Fruit fly (Drosophila melanogaster) whole organism, prepupa: Measurements from ENCODE around the gene Cyt-c1L.

ENCODE experiments used
- Blimp-1 ChIP-seq: fragments of 200-800 bp; sonication (Bioruptor generic); optimal IDR thresholded peaks from 3 replicates; lab custom pipeline; 2017; ENCODE audit warnings: missing biosample characterization, missing genetic modification characterization, mild to moderate bottlenecking, moderate library complexity, missing genetic modification reagents
- CG10631 ChIP-seq: fragments of 200-800 bp; sonication (Bioruptor generic); optimal IDR thresholded peaks from 2 replicates; lab custom pipeline; 2016; ENCODE audit warnings: missing biosample characterization, missing genetic modification characterization
- CG11762 ChIP-seq: fragments of 200-800 bp; sonication (Bioruptor generic); optimal IDR thresholded peaks from 3 replicates; lab custom pipeline; 2016; ENCODE audit warnings: missing biosample characterization, missing genetic modification characterization; ENCODE audit not compliant: insufficient read depth
- CG15336 ChIP-seq: fragments of 200-800 bp; sonication (Bioruptor generic); IDR thresholded peaks from 2 replicates; pipeline ENCODE4 v1.3.6; 2022; ENCODE audit warnings: missing biosample characterization, missing genetic modification characterization
- CG3032 ChIP-seq: fragments of 200-800 bp; optimal IDR thresholded peaks from 2 replicates; lab custom pipeline; 2019; ENCODE audit warnings: missing biosample characterization, mild to moderate bottlenecking, missing genetic modification characterization, moderate library complexity
- CG31627 ChIP-seq: fragments of 200-800 bp; sonication (Bioruptor generic); optimal IDR thresholded peaks from 3 replicates; lab custom pipeline; 2016; ENCODE audit warnings: missing biosample characterization, missing genetic modification characterization
- CG34406 ChIP-seq: fragments of 200-800 bp; sonication (Bioruptor generic); optimal IDR thresholded peaks from 3 replicates; lab custom pipeline; 2016; ENCODE audit warnings: missing biosample characterization, missing genetic modification characterization
- CG6808 ChIP-seq: fragments of 200-800 bp; sonication (Bioruptor generic); optimal IDR thresholded peaks from 3 replicates; lab custom pipeline; 2017; ENCODE audit warnings: missing biosample characterization, missing genetic modification characterization, mild to moderate bottlenecking, moderate library complexity, missing genetic modification reagents
- CG8319 ChIP-seq: fragments of 200-800 bp; sonication (Bioruptor generic); optimal IDR thresholded peaks from 3 replicates; lab custom pipeline; 2016; ENCODE audit warnings: missing biosample characterization, missing genetic modification characterization
- CG9139 ChIP-seq: fragments of 200-800 bp; sonication (Bioruptor generic); optimal IDR thresholded peaks from 3 replicates; lab custom pipeline; 2017; ENCODE audit warnings: missing biosample characterization, mild to moderate bottlenecking, missing genetic modification characterization
- Eip78C ChIP-seq: fragments of 200-800 bp; sonication (Bioruptor generic); peaks from one replicate; lab custom pipeline; 2016; ENCODE audit warnings: missing biosample characterization, missing genetic modification characterization
- Ets21C ChIP-seq: fragments of 200-800 bp; sonication (Bioruptor generic); optimal IDR thresholded peaks from 3 replicates; lab custom pipeline; 2016; ENCODE audit warnings: missing biosample characterization, missing genetic modification characterization
- Hr4 ChIP-seq: fragments of 200-800 bp; sonication (Bioruptor generic); optimal IDR thresholded peaks from 3 replicates; lab custom pipeline; 2016; ENCODE audit warnings: missing biosample characterization, missing genetic modification characterization
- Lpt ChIP-seq: fragments of 200-800 bp; sonication (Bioruptor generic); optimal IDR thresholded peaks from 3 replicates; lab custom pipeline; 2016; ENCODE audit warnings: missing biosample characterization, missing genetic modification characterization
- Met ChIP-seq: fragments of 200-800 bp; sonication (Bioruptor generic); optimal IDR thresholded peaks from 3 replicates; lab custom pipeline; 2016; ENCODE audit warnings: missing biosample characterization, missing genetic modification characterization
- Smox ChIP-seq: fragments of 200-800 bp; sonication (Bioruptor generic); optimal IDR thresholded peaks from 3 replicates; lab custom pipeline; 2016; ENCODE audit warnings: missing biosample characterization, missing genetic modification characterization
- Sox14 ChIP-seq: fragments of 200-800 bp; sonication (Bioruptor generic); optimal IDR thresholded peaks from 3 replicates; lab custom pipeline; 2016; ENCODE audit warnings: missing biosample characterization, missing genetic modification characterization
- Sox15 ChIP-seq: fragments of 200-800 bp; sonication (Bioruptor generic); optimal IDR thresholded peaks from 3 replicates; lab custom pipeline; 2016; ENCODE audit warnings: missing biosample characterization, missing genetic modification characterization
- cyc ChIP-seq: fragments of 200-800 bp; sonication (Bioruptor generic); optimal IDR thresholded peaks from 3 replicates; lab custom pipeline; 2016; ENCODE audit warnings: missing biosample characterization, missing genetic modification characterization
- esn ChIP-seq: fragments of 200-800 bp; sonication (Bioruptor generic); optimal IDR thresholded peaks from 2 replicates; lab custom pipeline; 2016; ENCODE audit warnings: missing biosample characterization, mild to moderate bottlenecking, missing genetic modification characterization, moderate library complexity
- fkh ChIP-seq: fragments of 200-800 bp; sonication (Bioruptor generic); optimal IDR thresholded peaks from 3 replicates; lab custom pipeline; 2017; ENCODE audit warnings: missing biosample characterization, mild to moderate bottlenecking, missing genetic modification characterization, moderate library complexity
- lz ChIP-seq: fragments of 200-800 bp; sonication (Bioruptor generic); optimal IDR thresholded peaks from 3 replicates; lab custom pipeline; 2016; ENCODE audit warnings: missing biosample characterization, missing genetic modification characterization
- net ChIP-seq: fragments of 200-800 bp; sonication (Bioruptor generic); optimal IDR thresholded peaks from 3 replicates; lab custom pipeline; 2016; ENCODE audit warnings: missing biosample characterization, missing genetic modification characterization
- pdm3 ChIP-seq: fragments of 200-800 bp; sonication (Bioruptor generic); optimal IDR thresholded peaks from 3 replicates; lab custom pipeline; 2016; ENCODE audit warnings: missing biosample characterization, missing genetic modification characterization
- ss ChIP-seq, 2 experiments: fragments of 200-800 bp; sonication (Bioruptor generic); optimal IDR thresholded peaks; 2 replicates in 1 of 2; 3 replicates in 1 of 2; lab custom pipeline; 2017 to 2018; ENCODE audit warnings: mild to moderate bottlenecking in 2 of 2, missing biosample characterization in 2 of 2, missing genetic modification characterization in 2 of 2, moderate library complexity in 1 of 2
- svp ChIP-seq: fragments of 200-800 bp; sonication (Bioruptor generic); peaks from one replicate; lab custom pipeline; 2016; ENCODE audit warnings: missing biosample characterization, missing genetic modification characterization

The Cyt-c1L gene

DNA sequence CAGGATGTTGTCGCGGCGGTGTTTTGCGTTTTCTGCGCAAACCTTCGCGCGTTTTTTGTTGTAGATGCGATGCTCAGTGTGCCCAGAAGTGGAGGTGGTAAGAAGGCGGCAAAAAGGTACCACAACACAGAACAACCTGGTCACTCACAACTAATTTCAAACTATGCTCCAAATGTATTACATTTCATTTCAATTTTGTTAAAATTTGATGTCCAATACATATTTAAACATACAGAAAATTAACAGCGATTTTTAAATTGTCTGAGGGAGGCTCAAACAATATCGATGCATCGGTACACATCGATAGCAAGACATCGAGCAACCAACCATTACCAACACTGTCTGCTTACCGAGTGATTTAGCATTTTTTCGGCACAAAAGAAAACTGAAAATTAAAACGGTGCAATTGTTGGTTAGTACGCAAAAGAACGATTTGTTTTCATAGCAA is 50.7 kb downstream of the Cyt-c1L start, which contains the start of the genes Slbp and Rpn2 (continued):
- TF ChIP-seq CG15336 (GFP tag; lab: Robert Waterston, UW): no peak
- TF ChIP-seq CG9139 (GFP tag; lab: Kevin White, UChicago): no peak
- no peak for TF ChIP-seq Blimp-1 (GFP tag; lab: Kevin White, UChicago)
- TF ChIP-seq CG8319 (GFP tag; lab: Kevin White, UChicago): no peak
- no peak for TF ChIP-seq Ets21C (GFP tag; lab: Kevin White, UChicago)
- TF ChIP-seq ss (GFP tag; optimal IDR thresholded peaks at IDR 0.05; lab: Kevin White, UChicago): peak in 1 of 2 experiments; percentile 13
- TF ChIP-seq pdm3 (GFP tag; lab: Kevin White, UChicago): no peak
- TF ChIP-seq cyc (GFP tag; lab: Kevin White, UChicago): peak; percentile 37
- TF ChIP-seq Sox15 (GFP tag; lab: Kevin White, UChicago): no peak
- no peak for TF ChIP-seq CG10631 (GFP tag; lab: Kevin White, UChicago)
- no peak for TF ChIP-seq Lpt (GFP tag; lab: Kevin White, UChicago)
- no peak for TF ChIP-seq svp (GFP tag; lab: Kevin White, UChicago)
- TF ChIP-seq CG6808 (GFP tag; lab: Kevin White, UChicago): no peak
- peak; percentile 49 for TF ChIP-seq lz (GFP tag; lab: Kevin White, UChicago)
- TF ChIP-seq CG11762 (GFP tag; lab: Kevin White, UChicago): no peak
- TF ChIP-seq Eip78C (GFP tag; lab: Kevin White, UChicago): peak; percentile 44
- peak; percentile 64 for TF ChIP-seq esn (GFP tag; lab: Kevin White, UChicago)
- TF ChIP-seq net (GFP tag; lab: Kevin White, UChicago): no peak
- no peak for TF ChIP-seq Smox (GFP tag; lab: Kevin White, UChicago)
- TF ChIP-seq CG3032 (tag; lab: Kevin White, UChicago): peak; percentile 25
- peak; percentile 13 for TF ChIP-seq CG31627 (GFP tag; lab: Kevin White, UChicago)
- TF ChIP-seq CG34406: no peak
- TF ChIP-seq Sox14: peak; percentile 81
- TF ChIP-seq Met: no peak
- peak; percentile 22 for TF ChIP-seq fkh (GFP tag; lab: Kevin White, UChicago)
- TF ChIP-seq Hr4 (GFP tag; lab: Kevin White, UChicago): no peak
- TF ChIP-seq, all 60 proteins: peak for 18
